Fruit fly (Drosophila melanogaster) whole organism, adult: Measurements from ENCODE around the gene Daao2.

Experiments used
- CG11617 ChIP-seq: fragments of 200-800 bp; sonication (Bioruptor generic); optimal IDR thresholded peaks from 2 replicates; lab custom pipeline; 2017; ENCODE audit warnings: mild to moderate bottlenecking, missing biosample characterization, missing genetic modification reagents, missing genetic modification characterization
- CG12768 ChIP-seq: fragments of 200-800 bp; sonication (Bioruptor generic); optimal IDR thresholded peaks from 2 replicates; lab custom pipeline; 2017; ENCODE audit warnings: missing biosample characterization, missing genetic modification characterization, mild to moderate bottlenecking, moderate library complexity, missing genetic modification reagents
- CG14711 ChIP-seq: fragments of 200-800 bp; sonication (Bioruptor generic); optimal IDR thresholded peaks from 2 replicates; lab custom pipeline; 2018; ENCODE audit warnings: missing biosample characterization, mild to moderate bottlenecking, missing genetic modification characterization, moderate library complexity
- CG1620 ChIP-seq: fragments of 200-800 bp; sonication (Bioruptor generic); optimal IDR thresholded peaks from 2 replicates; lab custom pipeline; 2016; ENCODE audit warnings: missing biosample characterization, missing genetic modification characterization
- CG33017 ChIP-seq: fragments of 200-800 bp; sonication (Bioruptor generic); optimal IDR thresholded peaks from 2 replicates; lab custom pipeline; 2018; ENCODE audit warnings: missing biosample characterization, mild to moderate bottlenecking, missing genetic modification characterization, moderate library complexity
- CG7045 ChIP-seq: fragments of 200-800 bp; sonication (Bioruptor generic); optimal IDR thresholded peaks from 2 replicates; lab custom pipeline; 2017; ENCODE audit warnings: missing biosample characterization, mild to moderate bottlenecking, missing genetic modification characterization
- CG7101 ChIP-seq: fragments of 200-800 bp; sonication (Bioruptor generic); optimal IDR thresholded peaks from 2 replicates; lab custom pipeline; 2018; ENCODE audit warnings: missing biosample characterization, mild to moderate bottlenecking, missing genetic modification characterization, moderate library complexity
- Clk ChIP-seq: fragments of 200-800 bp; sonication (Bioruptor generic); optimal IDR thresholded peaks from 2 replicates; lab custom pipeline; 2017; ENCODE audit warnings: missing biosample characterization, missing genetic modification characterization
- Hr96 ChIP-seq: fragments of 200-800 bp; sonication (Bioruptor generic); optimal IDR thresholded peaks from 2 replicates; lab custom pipeline; 2016; ENCODE audit warnings: missing biosample characterization, missing genetic modification characterization
- Mnt ChIP-seq: fragments of 200-800 bp; sonication (Bioruptor generic); optimal IDR thresholded peaks from 2 replicates; lab custom pipeline; 2016; ENCODE audit warnings: missing biosample characterization, mild to moderate bottlenecking, missing genetic modification characterization
- bab1 ChIP-seq: fragments of 200-800 bp; sonication (Bioruptor generic); optimal IDR thresholded peaks from 3 replicates; lab custom pipeline; 2019; ENCODE audit warnings: missing biosample characterization, mild to moderate bottlenecking, missing genetic modification characterization, moderate library complexity
- cic ChIP-seq: fragments of 200-800 bp; sonication (Bioruptor generic); optimal IDR thresholded peaks from 2 replicates; lab custom pipeline; 2017; ENCODE audit warnings: missing biosample characterization, mild to moderate bottlenecking, missing genetic modification characterization, moderate library complexity
- cnc ChIP-seq, 2 experiments: fragments of >200 bp; optimal IDR thresholded peaks; 2 replicates each; lab custom pipeline; 2017
- ovo ChIP-seq: fragments of 200-800 bp; sonication (Bioruptor generic); optimal IDR thresholded peaks from 2 replicates; lab custom pipeline; 2016; ENCODE audit warnings: missing biosample characterization, missing genetic modification characterization
- pad ChIP-seq: fragments of 200-800 bp; sonication (Bioruptor generic); optimal IDR thresholded peaks from 3 replicates; lab custom pipeline; 2017; ENCODE audit warnings: missing biosample characterization, missing genetic modification characterization, mild to moderate bottlenecking, moderate library complexity, missing genetic modification reagents
- tj ChIP-seq: fragments of 200-800 bp; sonication (Bioruptor generic); optimal IDR thresholded peaks from 3 replicates; lab custom pipeline; 2017; ENCODE audit warnings: missing biosample characterization, mild to moderate bottlenecking, missing genetic modification characterization, moderate library complexity
- toe ChIP-seq: fragments of 200-800 bp; sonication (Bioruptor generic); optimal IDR thresholded peaks from 2 replicates; lab custom pipeline; 2016; ENCODE audit warnings: missing biosample characterization, missing genetic modification characterization

Daao2 gene

dm6 chr2L:6850963-6851362 lies 48.2 kb downstream of the Daao2 start:
- TF ChIP-seq toe (GFP tag; lab: Kevin White, UChicago) (no peak), CG14711 (tag; lab: Kevin White, UChicago) (no peak), Clk (GFP tag; lab: Kevin White, UChicago) (no peak), CG7045 (GFP tag; lab: Kevin White, UChicago) (no peak), bab1 (no peak), ovo (GFP tag; lab: Kevin White, UChicago) (no peak), Hr96 (GFP tag; lab: Kevin White, UChicago) (no peak), Mnt (no peak), CG33017 (tag; lab: Kevin White, UChicago) (no peak), cic (no peak), cnc (optimal IDR thresholded peaks at IDR 0.05; lab: Kevin White, UChicago) (no peak), pad (GFP tag; lab: Kevin White, UChicago) (no peak), CG11617 (GFP tag; lab: Kevin White, UChicago) (no peak), CG1620 (GFP tag; lab: Kevin White, UChicago) (no peak), CG12768 (GFP tag; lab: Kevin White, UChicago) (no peak)

- TF ChIP-seq CG7045 (GFP tag; lab: Kevin White, UChicago) (no peak), bab1 (peak; percentile 42)
These were observed 49.3 kb downstream of the Daao2 start, which contains the start of gene Rca1 for dm6 chr2L:6851963-6852671. TSS of gene Rca1 (plus strand) at chr2L:6852315.

dm6 chr2L:6853917-6854316 lies 51.1 kb downstream of the Daao2 start:
- no peak for TF ChIP-seq CG33017 (tag; lab: Kevin White, UChicago)
- no peak for TF ChIP-seq cic
- TF ChIP-seq Mnt: peak; percentile 99
- TF ChIP-seq bab1: peak; percentile 19
- peak; percentile 61 for TF ChIP-seq tj (GFP tag; lab: Kevin White, UChicago)
- no peak for TF ChIP-seq CG1620 (GFP tag; lab: Kevin White, UChicago)
- TF ChIP-seq CG7101 (tag; lab: Kevin White, UChicago): peak; percentile 6
- peak; percentile 71 for TF ChIP-seq ovo (GFP tag; lab: Kevin White, UChicago)
- TF ChIP-seq CG11617 (GFP tag; lab: Kevin White, UChicago): no peak
